Worm (Caenorhabditis elegans) whole organism, young adult: ENCODE results near the gene flp-14.

Source experiments
- D2030.7 ChIP-seq: fragments of 200-800 bp; sonication (Bioruptor generic); IDR thresholded peaks from 2 replicates; pipeline ENCODE4 v1.3.6; 2022; ENCODE audit warnings: missing genetic modification reagents, missing genetic modification characterization, missing compliant biosample characterization
- F37B4.10 ChIP-seq: fragments of 200-800 bp; sonication (Bioruptor generic); IDR thresholded peaks from 2 replicates; pipeline ENCODE4 v1.3.6; 2022; ENCODE audit warnings: missing genetic modification characterization, missing compliant biosample characterization
- F39B2.1 ChIP-seq: fragments of 200-800 bp; sonication (Bioruptor generic); IDR thresholded peaks from 2 replicates; pipeline ENCODE4 v1.3.6; 2022; ENCODE audit warnings: missing genetic modification reagents, missing genetic modification characterization, missing compliant biosample characterization
- K12H6.12 ChIP-seq: fragments of 200-800 bp; sonication (Bioruptor generic); optimal IDR thresholded peaks from 2 replicates; lab custom pipeline; 2018; ENCODE audit warnings: mild to moderate bottlenecking, missing genetic modification characterization, missing compliant biosample characterization
- Y67H2A.10 ChIP-seq: fragments of 200-800 bp; sonication (Bioruptor generic); conservative IDR thresholded peaks from 2 replicates; pipeline ENCODE4 v1.3.6; 2022; ENCODE audit warnings: missing genetic modification reagents, missing genetic modification characterization, missing compliant biosample characterization
- attf-3 ChIP-seq: fragments of 200-800 bp; sonication (Bioruptor generic); conservative IDR thresholded peaks from 2 replicates; pipeline ENCODE4 v1.3.6; 2022; ENCODE audit warnings: missing genetic modification reagents, missing genetic modification characterization, missing compliant biosample characterization
- cebp-1 ChIP-seq, 2 experiments: fragments of 200-800 bp in 1 of 2; sonication (Bioruptor generic) in 1 of 2; sonication (generic microtip) in 1 of 2; IDR thresholded peaks in 1 of 2; optimal IDR thresholded peaks in 1 of 2; 2 replicates each; pipeline versions ENCODE4 v1.3.6 to Lab custom; 2017 to 2022; ENCODE audit warnings: missing compliant biosample characterization in 2 of 2, missing genetic modification characterization in 2 of 2, mild to moderate bottlenecking in 1 of 2, missing genetic modification reagents in 1 of 2, moderate library complexity in 1 of 2
- cebp-2 ChIP-seq: fragments of 200-800 bp; sonication (Bioruptor generic); IDR thresholded peaks from 2 replicates; pipeline ENCODE4 v1.3.6; 2022; ENCODE audit warnings: missing genetic modification characterization, missing compliant biosample characterization
- ceh-79 ChIP-seq: sonication (generic microtip); optimal IDR thresholded peaks from 2 replicates; lab custom pipeline; 2017; ENCODE audit warnings: mild to moderate bottlenecking, missing genetic modification characterization, missing compliant biosample characterization
- dox-1 ChIP-seq: fragments of 200-800 bp; sonication (Bioruptor generic); IDR thresholded peaks from 2 replicates; pipeline ENCODE4 v1.3.6; 2022; ENCODE audit warnings: missing genetic modification reagents, missing genetic modification characterization, missing compliant biosample characterization
- dpl-1 ChIP-seq: fragments of 150-350 bp; optimal IDR thresholded peaks from 2 replicates; lab custom pipeline; 2014; ENCODE audit warnings: missing biosample characterization, missing genetic modification reagents, missing genetic modification characterization
- efl-1 ChIP-seq: fragments of 150-350 bp; optimal IDR thresholded peaks from 2 replicates; lab custom pipeline; 2014; ENCODE audit warnings: missing biosample characterization, missing genetic modification reagents, missing genetic modification characterization
- egl-44 ChIP-seq: fragments of 200-800 bp; sonication (Bioruptor generic); IDR thresholded peaks from 2 replicates; pipeline ENCODE4 v1.3.6; 2022; ENCODE audit warnings: missing genetic modification reagents, missing genetic modification characterization, missing compliant biosample characterization
- egrh-3 ChIP-seq: fragments of 200-800 bp; sonication (Bioruptor generic); IDR thresholded peaks from 2 replicates; pipeline ENCODE4 v1.3.6; 2022; ENCODE audit warnings: missing genetic modification reagents, missing genetic modification characterization, missing compliant biosample characterization
- ets-4 ChIP-seq: fragments of 200-800 bp; sonication (Bioruptor generic); optimal IDR thresholded peaks from 2 replicates; lab custom pipeline; 2018; ENCODE audit warnings: mild to moderate bottlenecking, missing genetic modification characterization, missing compliant biosample characterization
- fkh-3 ChIP-seq: sonication (generic microtip); optimal IDR thresholded peaks from 2 replicates; lab custom pipeline; 2016; ENCODE audit warnings: mild to moderate bottlenecking, missing genetic modification characterization, missing compliant biosample characterization
- hlh-12 ChIP-seq: sonication (generic microtip); optimal IDR thresholded peaks from 2 replicates; lab custom pipeline; 2016; ENCODE audit warnings: missing genetic modification characterization, missing compliant biosample characterization
- hsf-1 ChIP-seq: fragments of 200-800 bp; sonication (Bioruptor generic); IDR thresholded peaks from 2 replicates; pipeline ENCODE4 v1.3.6; 2022; ENCODE audit warnings: missing genetic modification reagents, missing genetic modification characterization, missing compliant biosample characterization
- lag-1 ChIP-seq: fragments of 200-800 bp; sonication (Bioruptor generic); IDR thresholded peaks from 2 replicates; pipeline ENCODE4 v1.3.6; 2022; ENCODE audit warnings: missing genetic modification reagents, missing genetic modification characterization, missing compliant biosample characterization
- lin-35 ChIP-seq, 3 experiments: fragments of 150-350 bp in 2 of 3; sonication (generic microtip) in 1 of 3; optimal IDR thresholded peaks; 2 replicates each; lab custom pipeline; 2014 to 2018; ENCODE audit warnings: missing biosample characterization in 3 of 3, missing genetic modification characterization in 3 of 3, missing genetic modification reagents in 3 of 3
- madf-6 ChIP-seq: fragments of 200-800 bp; sonication (Bioruptor generic); IDR thresholded peaks from 2 replicates; pipeline ENCODE4 v1.3.6; 2022; ENCODE audit warnings: missing genetic modification reagents, missing genetic modification characterization, missing compliant biosample characterization
- madf-8 ChIP-seq: fragments of 200-800 bp; sonication (Bioruptor generic); conservative IDR thresholded peaks from 2 replicates; pipeline ENCODE4 v1.3.6; 2022; ENCODE audit warnings: missing genetic modification reagents, missing genetic modification characterization, missing compliant biosample characterization
- mxl-1 ChIP-seq: sonication (generic microtip); optimal IDR thresholded peaks from 2 replicates; lab custom pipeline; 2016; ENCODE audit warnings: missing genetic modification characterization, missing compliant biosample characterization
- nfya-2 ChIP-seq: fragments of 200-800 bp; sonication (Bioruptor generic); IDR thresholded peaks from 2 replicates; pipeline ENCODE4 v1.3.6; 2022; ENCODE audit warnings: missing genetic modification reagents, missing genetic modification characterization, missing compliant biosample characterization
- nfyb-1 ChIP-seq: fragments of 200-800 bp; sonication (Bioruptor generic); IDR thresholded peaks from 2 replicates; pipeline ENCODE4 v1.3.6; 2022; ENCODE audit warnings: missing genetic modification reagents, missing genetic modification characterization, missing compliant biosample characterization
- nhr-120 ChIP-seq: fragments of 200-800 bp; sonication (Bioruptor generic); IDR thresholded peaks from 2 replicates; pipeline ENCODE4 v1.3.6; 2022; ENCODE audit warnings: missing genetic modification characterization, missing compliant biosample characterization
- nhr-80 ChIP-seq: sonication (generic microtip); optimal IDR thresholded peaks from 2 replicates; lab custom pipeline; 2016; ENCODE audit warnings: missing genetic modification characterization, missing compliant biosample characterization
- pbrm-1 ChIP-seq: fragments of 200-800 bp; sonication (Bioruptor generic); IDR thresholded peaks from 2 replicates; pipeline ENCODE4 v1.3.6; 2022; ENCODE audit warnings: missing genetic modification reagents, missing genetic modification characterization, missing compliant biosample characterization
- pha-4 ChIP-seq: fragments of 150-350 bp; sonication (generic microtip); optimal IDR thresholded peaks from 2 replicates; lab custom pipeline; 2014; ENCODE audit warnings: missing biosample characterization, missing genetic modification reagents, missing genetic modification characterization
- rpc-1 ChIP-seq, 2 experiments: fragments of 150-350 bp in 1 of 2; sonication (generic microtip) in 1 of 2; optimal IDR thresholded peaks; 2 replicates each; lab custom pipeline; 2014 to 2018; ENCODE audit warnings: missing biosample characterization in 1 of 2, missing genetic modification characterization in 1 of 2, missing genetic modification reagents in 1 of 2, missing genotype in 1 of 2
- sdz-38 ChIP-seq: sonication (generic microtip); optimal IDR thresholded peaks from 2 replicates; lab custom pipeline; 2016; ENCODE audit warnings: missing genotype, missing genetic modification characterization, missing compliant biosample characterization
- unc-62 ChIP-seq: fragments of 150-350 bp; optimal IDR thresholded peaks from 2 replicates; lab custom pipeline; 2014; ENCODE audit warnings: missing biosample characterization, missing genetic modification reagents, missing genetic modification characterization
- zfh-2 ChIP-seq: fragments of 200-800 bp; sonication (Bioruptor generic); conservative IDR thresholded peaks from 2 replicates; pipeline ENCODE4 v1.3.6; 2022; ENCODE audit warnings: missing genetic modification reagents, missing genetic modification characterization, missing compliant biosample characterization
- ztf-25 ChIP-seq: fragments of 200-800 bp; sonication (Bioruptor generic); IDR thresholded peaks from 2 replicates; pipeline ENCODE4 v1.3.6; 2022; ENCODE audit warnings: missing genetic modification reagents, missing genetic modification characterization, missing compliant biosample characterization
- ztf-26 ChIP-seq: sonication (generic microtip); optimal IDR thresholded peaks from 2 replicates; lab custom pipeline; 2017; ENCODE audit warnings: missing genetic modification characterization, missing compliant biosample characterization

flp-14 gene

ce11 chrIII:12944064-12944463 is 33.8 kb downstream of the flp-14 start:
- TF ChIP-seq nfyb-1 (GFP tag; lab: Robert Waterston, UW) = 0 out of 2 replicates have a peak, but pooled peaks have one; percentile 66
- no peak for TF ChIP-seq nfya-2

ce11 chrIII:12945072-12945471 is 34.8 kb downstream of the flp-14 start:
- TF ChIP-seq madf-6 (GFP tag; lab: Robert Waterston, UW) (no peak), madf-8 (GFP tag; lab: Robert Waterston, UW) (no peak), dox-1 (no peak), lin-35 (GFP tag; optimal IDR thresholded peaks at IDR 0.05; lab: Kevin White, UChicago) (no peak), ztf-26 (no peak), ets-4 (GFP tag; lab: Kevin White, UChicago) (no peak), hsf-1 (no peak), hlh-12 (tag; lab: Kevin White, UChicago) (no peak), dpl-1 (no peak), ztf-25 (no peak), efl-1 (GFP tag; lab: Kevin White, UChicago) (no peak), rpc-1 (optimal IDR thresholded peaks at IDR 0.05; lab: Kevin White, UChicago) (no peak), rpc-1 (tag; optimal IDR thresholded peaks at IDR 0.05; lab: Kevin White, UChicago) (no peak), pbrm-1 (GFP tag; lab: Robert Waterston, UW) (no peak), ceh-79 (tag; lab: Kevin White, UChicago) (no peak), fkh-3 (tag; lab: Kevin White, UChicago) (no peak), F39B2.1 (GFP tag; lab: Robert Waterston, UW) (no peak), Y67H2A.10 (GFP tag; lab: Robert Waterston, UW) (no peak), D2030.7 (GFP tag; lab: Robert Waterston, UW) (no peak), egl-44 (GFP tag; lab: Robert Waterston, UW) (no peak), K12H6.12 (tag; lab: Kevin White, UChicago) (no peak)
- TF ChIP-seq, all 124 proteins: peak for 0

DNA sequence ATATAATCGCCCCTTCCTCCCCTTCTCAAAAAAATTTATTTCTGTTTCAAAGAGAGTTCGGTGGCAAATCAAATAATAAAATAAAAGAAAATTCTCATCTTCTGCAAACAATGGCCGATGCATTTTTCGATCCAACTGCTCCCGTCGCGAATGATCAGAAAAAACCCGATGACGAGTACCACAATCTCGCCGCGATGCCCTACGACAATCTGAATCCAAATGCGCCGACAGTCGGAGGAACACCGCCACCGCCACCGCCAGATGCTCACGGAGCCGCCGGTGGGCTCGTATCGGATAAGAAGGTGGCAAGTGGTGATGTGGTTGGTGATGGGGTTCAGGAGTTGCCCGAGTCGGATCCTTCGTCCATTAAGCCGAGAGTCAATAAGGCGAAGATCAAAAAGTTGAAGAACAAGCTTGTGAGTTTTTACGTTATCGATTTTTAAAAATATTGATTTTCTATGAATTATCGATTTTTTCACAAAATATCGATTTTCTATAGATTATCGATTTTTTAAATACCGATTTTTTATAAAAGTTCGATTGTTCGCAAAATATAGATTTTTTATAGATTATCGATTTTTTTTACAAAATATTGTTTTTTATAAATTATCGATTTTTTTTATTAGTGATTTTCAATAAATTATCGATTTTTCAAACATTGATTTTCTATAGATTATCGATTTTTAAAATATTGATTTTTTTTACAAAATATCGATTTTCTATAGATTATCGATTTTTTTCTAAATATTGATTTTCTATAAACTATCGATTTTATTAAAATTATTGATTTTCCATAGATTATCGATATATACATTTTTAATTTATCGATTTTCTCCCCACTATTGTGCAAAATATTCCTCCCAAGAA is 41.3 kb downstream of the flp-14 start, which contains the start of gene Y39E4A.1:
Y39E4A.1 (plus strand) TSS at position 51 of the 867 bp plus-strand sequence.
- TF ChIP-seq zfh-2 (GFP tag; lab: Robert Waterston, UW) = peak; percentile 83
- TF ChIP-seq hsf-1 = no peak
- TF ChIP-seq cebp-2 (GFP tag; lab: Robert Waterston, UW) = 0 out of 2 replicates have a peak, but pooled peaks have one; percentile 30
- peak; percentile 49; the same call in 1 of the 2 replicates for TF ChIP-seq egrh-3 (GFP tag; lab: Robert Waterston, UW)
- TF ChIP-seq F37B4.10 (GFP tag; lab: Robert Waterston, UW) = 0 out of 2 replicates have a peak, but pooled peaks have one; percentile 37
- TF ChIP-seq, all 124 proteins: peak for 4

ce11 chrIII:12952615-12953014 is 42.3 kb downstream of the flp-14 start:
- TF ChIP-seq Y67H2A.10 (GFP tag; lab: Robert Waterston, UW) = no peak
- TF ChIP-seq, all 124 proteins: peak for 0

DNA sequence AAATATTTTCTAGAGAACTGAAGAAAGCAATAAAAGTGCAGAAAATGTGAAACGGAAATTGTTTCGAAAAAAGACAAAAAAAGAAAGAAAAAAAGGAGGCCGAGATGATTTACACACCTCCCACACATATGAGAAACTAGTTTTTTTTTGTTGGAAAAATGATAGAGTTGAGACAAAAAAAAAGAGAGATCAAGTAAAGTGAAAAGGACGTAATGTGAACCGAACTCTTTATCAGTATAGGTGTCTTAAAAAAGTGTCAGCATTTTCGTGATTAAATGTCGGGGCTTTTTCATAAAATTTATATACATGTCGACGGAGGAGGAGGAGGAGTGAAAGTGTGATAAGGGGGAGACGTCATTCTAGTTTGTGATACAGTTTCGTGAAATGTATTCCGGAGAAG is 49.0 kb downstream of the flp-14 start:
- no peak for TF ChIP-seq lag-1 (GFP tag; lab: Robert Waterston, UW)
- peak; percentile 29; the same call in 1 of the 2 replicates for TF ChIP-seq dox-1
- TF ChIP-seq nhr-80 (tag; lab: Kevin White, UChicago) = peak; percentile 80

ce11 chrIII:12960705-12961104 is 50.4 kb downstream of the flp-14 start:
- TF ChIP-seq egl-44 (GFP tag; lab: Robert Waterston, UW) (no peak), cebp-1 (GFP tag; IDR thresholded peaks at IDR 0.05; lab: Robert Waterston, UW) (no peak), cebp-1 (tag; optimal IDR thresholded peaks at IDR 0.05; lab: Kevin White, UChicago) (peak; percentile 25), nhr-120 (no peak), lin-35 (GFP tag; optimal IDR thresholded peaks at IDR 0.05; lab: Kevin White, UChicago) (no peak), nhr-80 (tag; lab: Kevin White, UChicago) (peak; percentile 73), unc-62 (peak; percentile 74), attf-3 (GFP tag; lab: Robert Waterston, UW) (no peak), sdz-38 (tag; lab: Kevin White, UChicago) (no peak), ets-4 (GFP tag; lab: Kevin White, UChicago) (no peak), pha-4 (tag; lab: Kevin White, UChicago) (peak; percentile 54), mxl-1 (no peak)
